Fruit fly (Drosophila melanogaster) whole organism, embryonic: ENCODE measurements around the gene CG14947.

Source experiments
- Asciz ChIP-seq: fragments of 200-800 bp; sonication (Bioruptor generic); optimal IDR thresholded peaks from 2 replicates; lab custom pipeline; 2017; ENCODE audit warnings: missing biosample characterization, mild to moderate bottlenecking, missing genetic modification characterization, missing genetic modification reagents
- BEAF-32 ChIP-seq: fragments of 200-800 bp; sonication (Bioruptor generic); optimal IDR thresholded peaks from 3 replicates; lab custom pipeline; 2017; ENCODE audit warnings: missing biosample characterization, missing genetic modification characterization, mild to moderate bottlenecking, moderate library complexity, missing genetic modification reagents
- CG10543 ChIP-seq: fragments of 200-800 bp; sonication (Bioruptor generic); optimal IDR thresholded peaks from 3 replicates; lab custom pipeline; 2017; ENCODE audit warnings: missing biosample characterization, mild to moderate bottlenecking, missing genetic modification characterization, moderate library complexity
- CG12942 ChIP-seq: fragments of 200-800 bp; sonication (Bioruptor generic); optimal IDR thresholded peaks from 3 replicates; lab custom pipeline; 2016; ENCODE audit warnings: missing biosample characterization, missing genetic modification characterization
- CG13424 ChIP-seq: fragments of 200-800 bp; sonication (Bioruptor generic); optimal IDR thresholded peaks from 2 replicates; lab custom pipeline; 2019; ENCODE audit warnings: missing biosample characterization, mild to moderate bottlenecking, missing genetic modification characterization, moderate library complexity
- CG14860 ChIP-seq: fragments of 200-800 bp; sonication (Bioruptor generic); IDR thresholded peaks from 3 replicates; pipeline ENCODE4 v1.3.6; 2022; ENCODE audit warnings: missing biosample characterization, missing genetic modification characterization; ENCODE audit not compliant: partially characterized antibody
- CG15514 ChIP-seq: fragments of 200-800 bp; sonication (Bioruptor generic); optimal IDR thresholded peaks from 3 replicates; lab custom pipeline; 2017; ENCODE audit warnings: missing biosample characterization, missing genetic modification characterization, mild to moderate bottlenecking, moderate library complexity, missing genetic modification reagents
- CG1647 ChIP-seq: fragments of 200-800 bp; sonication (Bioruptor generic); optimal IDR thresholded peaks from 3 replicates; lab custom pipeline; 2016; ENCODE audit warnings: missing biosample characterization, missing genetic modification characterization
- CG2712 ChIP-seq: fragments of 200-800 bp; optimal IDR thresholded peaks from 3 replicates; lab custom pipeline; 2019; ENCODE audit warnings: missing biosample characterization, mild to moderate bottlenecking, missing genetic modification characterization, moderate library complexity
- CG3065 ChIP-seq: fragments of 200-800 bp; sonication (Bioruptor generic); optimal IDR thresholded peaks from 2 replicates; lab custom pipeline; 2016; ENCODE audit warnings: missing biosample characterization, missing genetic modification characterization
- CG34224 ChIP-seq: fragments of 200-800 bp; sonication (Bioruptor generic); IDR thresholded peaks from 3 replicates; pipeline ENCODE4 v1.3.6; 2022; ENCODE audit warnings: missing biosample characterization, missing genetic modification characterization; ENCODE audit not compliant: partially characterized antibody
- CG34422 ChIP-seq: fragments of 200-800 bp; sonication (Bioruptor generic); IDR thresholded peaks from 3 replicates; pipeline ENCODE4 v1.3.6; 2022; ENCODE audit warnings: missing biosample characterization, missing genetic modification characterization
- CG6654 ChIP-seq: fragments of 200-800 bp; sonication (Bioruptor generic); optimal IDR thresholded peaks from 2 replicates; lab custom pipeline; 2017; ENCODE audit warnings: missing biosample characterization, mild to moderate bottlenecking, missing genetic modification characterization
- CG7786 ChIP-seq: fragments of 200-800 bp; sonication (Bioruptor generic); optimal IDR thresholded peaks from 2 replicates; lab custom pipeline; 2016; ENCODE audit warnings: missing biosample characterization, missing genetic modification characterization
- CG7963 ChIP-seq: fragments of 200-800 bp; sonication (Bioruptor generic); IDR thresholded peaks from 3 replicates; pipeline ENCODE4 v1.3.6; 2022; ENCODE audit warnings: missing biosample characterization, missing genetic modification characterization; ENCODE audit not compliant: partially characterized antibody
- CG7987 ChIP-seq: fragments of 200-800 bp; sonication (Bioruptor generic); optimal IDR thresholded peaks from 2 replicates; lab custom pipeline; 2018; ENCODE audit warnings: missing biosample characterization, mild to moderate bottlenecking, missing genetic modification characterization, moderate library complexity
- CG8290 ChIP-seq, 3 experiments: fragments of 200-800 bp; sonication (Bioruptor generic); optimal IDR thresholded peaks; 2 replicates each; lab custom pipeline; 2016 to 2019; ENCODE audit warnings: missing biosample characterization in 3 of 3, missing genetic modification characterization in 3 of 3, mild to moderate bottlenecking in 2 of 3, moderate library complexity in 1 of 3
- CG9817 ChIP-seq: fragments of 200-800 bp; sonication (Bioruptor generic); optimal IDR thresholded peaks from 2 replicates; lab custom pipeline; 2018; ENCODE audit warnings: missing biosample characterization, mild to moderate bottlenecking, missing genetic modification characterization, moderate library complexity
- Chrac-16 ChIP-seq: fragments of 200-800 bp; sonication (Bioruptor generic); optimal IDR thresholded peaks from 3 replicates; lab custom pipeline; 2016; ENCODE audit warnings: missing biosample characterization, missing genetic modification characterization
- D19A ChIP-seq: fragments of 200-800 bp; optimal IDR thresholded peaks from 3 replicates; lab custom pipeline; 2019; ENCODE audit warnings: missing biosample characterization, mild to moderate bottlenecking, missing genetic modification characterization, moderate library complexity
- Dp ChIP-seq: fragments of 200-800 bp; sonication (Bioruptor generic); optimal IDR thresholded peaks from 2 replicates; lab custom pipeline; 2018; ENCODE audit warnings: missing biosample characterization, mild to moderate bottlenecking, missing genetic modification characterization, moderate library complexity
- E2f1 ChIP-seq: fragments of 200-800 bp; sonication (Bioruptor generic); IDR thresholded peaks from 2 replicates; pipeline ENCODE4 v1.3.6; 2022; ENCODE audit warnings: missing biosample characterization, missing genetic modification characterization
- Elba2 ChIP-seq: fragments of 200-800 bp; sonication (Bioruptor generic); optimal IDR thresholded peaks from 3 replicates; lab custom pipeline; 2016; ENCODE audit warnings: missing biosample characterization, missing genetic modification characterization
- Fer1 ChIP-seq: fragments of 200-800 bp; sonication (Bioruptor generic); optimal IDR thresholded peaks from 2 replicates; lab custom pipeline; 2017; ENCODE audit warnings: missing biosample characterization, mild to moderate bottlenecking, missing genetic modification characterization
- Hand ChIP-seq: fragments of 200-800 bp; sonication (Bioruptor generic); optimal IDR thresholded peaks from 2 replicates; lab custom pipeline; 2017; ENCODE audit warnings: mild to moderate bottlenecking, missing biosample characterization, missing genetic modification reagents, missing genetic modification characterization
- Hmx ChIP-seq: fragments of 200-800 bp; sonication (Bioruptor generic); optimal IDR thresholded peaks from 2 replicates; lab custom pipeline; 2016; ENCODE audit warnings: missing biosample characterization, missing genetic modification characterization
- Hr3 ChIP-seq: fragments of 200-800 bp; sonication (Bioruptor generic); optimal IDR thresholded peaks from 3 replicates; lab custom pipeline; 2016; ENCODE audit warnings: missing biosample characterization, missing genetic modification characterization
- Opbp ChIP-seq: fragments of 200-800 bp; sonication (Bioruptor generic); IDR thresholded peaks from 3 replicates; pipeline ENCODE4 v1.3.6; 2022; ENCODE audit warnings: missing biosample characterization, missing genetic modification characterization; ENCODE audit not compliant: partially characterized antibody
- Spps ChIP-seq: fragments of 200-800 bp; sonication (Bioruptor generic); optimal IDR thresholded peaks from 2 replicates; lab custom pipeline; 2018; ENCODE audit warnings: missing biosample characterization, mild to moderate bottlenecking, missing genetic modification characterization
- Sry-δ ChIP-seq: fragments of 200-800 bp; sonication (Bioruptor generic); optimal IDR thresholded peaks from 2 replicates; lab custom pipeline; 2016; ENCODE audit warnings: missing biosample characterization, missing genetic modification characterization
- Xbp1 ChIP-seq: fragments of 200-800 bp; sonication (Bioruptor generic); optimal IDR thresholded peaks from 3 replicates; lab custom pipeline; 2016; ENCODE audit warnings: missing biosample characterization, mild to moderate bottlenecking, missing genetic modification characterization
- amos ChIP-seq: fragments of 200-800 bp; sonication (Bioruptor generic); IDR thresholded peaks from 2 replicates; pipeline ENCODE4 v1.3.6; 2022; ENCODE audit warnings: missing biosample characterization, missing genetic modification characterization; ENCODE audit not compliant: partially characterized antibody
- az2 ChIP-seq: fragments of 200-800 bp; sonication (Bioruptor generic); optimal IDR thresholded peaks from 3 replicates; lab custom pipeline; 2016; ENCODE audit warnings: missing biosample characterization, missing genetic modification characterization
- bab2 ChIP-seq: fragments of 200-800 bp; sonication (Bioruptor generic); optimal IDR thresholded peaks from 2 replicates; lab custom pipeline; 2016; ENCODE audit warnings: missing biosample characterization, missing genetic modification characterization
- gro ChIP-seq: fragments of 200-800 bp; sonication (Bioruptor generic); optimal IDR thresholded peaks from 2 replicates; lab custom pipeline; 2016; ENCODE audit warnings: missing biosample characterization, missing genetic modification characterization
- hbn ChIP-seq: fragments of 200-800 bp; sonication (Bioruptor generic); IDR thresholded peaks from 2 replicates; pipeline ENCODE4 v1.3.6; 2022; ENCODE audit warnings: missing biosample characterization, missing genetic modification characterization; ENCODE audit not compliant: partially characterized antibody
- lilli ChIP-seq: fragments of 200-800 bp; sonication (Bioruptor generic); optimal IDR thresholded peaks from 3 replicates; lab custom pipeline; 2016; ENCODE audit warnings: missing biosample characterization, missing genetic modification characterization
- lmd ChIP-seq: fragments of 200-800 bp; sonication (Bioruptor generic); IDR thresholded peaks from 2 replicates; pipeline ENCODE4 v1.3.6; 2022; ENCODE audit warnings: missing biosample characterization, missing genetic modification characterization
- oc ChIP-seq: fragments of 200-800 bp; sonication (Bioruptor generic); optimal IDR thresholded peaks from 2 replicates; lab custom pipeline; 2018; ENCODE audit warnings: missing biosample characterization, mild to moderate bottlenecking, missing genetic modification characterization, moderate library complexity
- peb ChIP-seq: fragments of 200-800 bp; sonication (Bioruptor generic); IDR thresholded peaks from 2 replicates; pipeline ENCODE4 v1.3.6; 2022; ENCODE audit warnings: missing biosample characterization, missing genetic modification characterization
- pzg ChIP-seq: fragments of 200-800 bp; sonication (Bioruptor generic); optimal IDR thresholded peaks from 3 replicates; lab custom pipeline; 2018; ENCODE audit warnings: missing biosample characterization, mild to moderate bottlenecking, missing genetic modification characterization, moderate library complexity
- row ChIP-seq: fragments of 200-800 bp; sonication (Bioruptor generic); IDR thresholded peaks from 3 replicates; pipeline ENCODE4 v1.3.6; 2022; ENCODE audit warnings: missing biosample characterization, missing genetic modification characterization
- sens ChIP-seq: fragments of 200-800 bp; sonication (Bioruptor generic); peaks from one replicate; lab custom pipeline; 2016; ENCODE audit warnings: missing biosample characterization, missing genetic modification characterization
- sima ChIP-seq: fragments of 200-800 bp; sonication (Bioruptor generic); optimal IDR thresholded peaks from 2 replicates; lab custom pipeline; 2016; ENCODE audit warnings: missing biosample characterization, missing genetic modification characterization
- slbo ChIP-seq: fragments of 200-800 bp; sonication (Bioruptor generic); IDR thresholded peaks from 2 replicates; pipeline ENCODE4 v1.3.6; 2022; ENCODE audit warnings: missing biosample characterization, missing genetic modification characterization
- slp2 ChIP-seq: fragments of 200-800 bp; sonication (Bioruptor generic); optimal IDR thresholded peaks from 2 replicates; lab custom pipeline; 2016; ENCODE audit warnings: missing biosample characterization, missing genetic modification characterization
- ssp ChIP-seq: fragments of 200-800 bp; sonication (Bioruptor generic); IDR thresholded peaks from 2 replicates; pipeline ENCODE4 v1.3.6; 2022; ENCODE audit warnings: missing biosample characterization, missing genetic modification characterization
- unpg ChIP-seq: fragments of 200-800 bp; sonication (Bioruptor generic); optimal IDR thresholded peaks from 3 replicates; lab custom pipeline; 2018; ENCODE audit warnings: missing biosample characterization, mild to moderate bottlenecking, missing genetic modification characterization, moderate library complexity
- vfl ChIP-seq: fragments of 200-800 bp; sonication (Bioruptor generic); optimal IDR thresholded peaks from 2 replicates; lab custom pipeline; 2016; ENCODE audit warnings: missing biosample characterization, missing genetic modification characterization
- zen ChIP-seq: fragments of 200-800 bp; sonication (Bioruptor generic); optimal IDR thresholded peaks from 3 replicates; lab custom pipeline; 2018; ENCODE audit warnings: missing biosample characterization, mild to moderate bottlenecking, missing genetic modification characterization, moderate library complexity

The CG14947 gene

dm6 chr2L:12063035-12063434 lies 12.9 kb upstream of the CG14947 start, which contains the start of gene Rab3-GAP (continued):
- no peak for TF ChIP-seq Hand (GFP tag; lab: Kevin White, UChicago)
- TF ChIP-seq CG14860 (GFP tag; lab: Robert Waterston, UW) = 0 out of 3 replicates have a peak, but pooled peaks have one; percentile 34
- peak; percentile 37 for TF ChIP-seq lilli (GFP tag; lab: Kevin White, UChicago)
- TF ChIP-seq CG10543 (GFP tag; lab: Kevin White, UChicago) = no peak
- TF ChIP-seq vfl = no peak
- TF ChIP-seq CG6654 = no peak
- TF ChIP-seq slp2 (GFP tag; lab: Kevin White, UChicago) = no peak
- TF ChIP-seq ssp (GFP tag; lab: Robert Waterston, UW) = no peak
- TF ChIP-seq slbo (GFP tag; lab: Robert Waterston, UW) = peak; percentile 66
- peak; percentile 42; the same call in 1 of the 3 replicates for TF ChIP-seq CG7963 (GFP tag; lab: Robert Waterston, UW)
- TF ChIP-seq gro = no peak
- TF ChIP-seq CG15514 (GFP tag; lab: Kevin White, UChicago) = peak; percentile 60
- peak; percentile 26 for TF ChIP-seq CG8290 (GFP tag; optimal IDR thresholded peaks at IDR 0.05; lab: Kevin White, UChicago)
- no peak for TF ChIP-seq CG8290 (tag; optimal IDR thresholded peaks at IDR 0.05; lab: Kevin White, UChicago)
- peak; percentile 17 for TF ChIP-seq Xbp1 (GFP tag; lab: Kevin White, UChicago)
- TF ChIP-seq CG3065 (GFP tag; lab: Kevin White, UChicago) = no peak
- TF ChIP-seq CG7987 (GFP tag; lab: Kevin White, UChicago) = peak; percentile 18
- TF ChIP-seq Asciz (GFP tag; lab: Kevin White, UChicago) = peak; percentile 36
- TF ChIP-seq Hmx (GFP tag; lab: Kevin White, UChicago) = no peak
- peak; percentile 34 for TF ChIP-seq CG12942 (GFP tag; lab: Kevin White, UChicago)
- peak; percentile 10; the same call in 1 of the 2 replicates for TF ChIP-seq lmd (GFP tag; lab: Robert Waterston, UW)
- TF ChIP-seq sima (GFP tag; lab: Kevin White, UChicago) = no peak
- TF ChIP-seq Fer1 = peak; percentile 60
- TF ChIP-seq pzg (GFP tag; lab: Kevin White, UChicago) = peak; percentile 52
- TF ChIP-seq CG2712 = peak; percentile 64
- TF ChIP-seq Dp (GFP tag; lab: Kevin White, UChicago) = peak; percentile 10
- TF ChIP-seq CG9817 = no peak
- TF ChIP-seq Hr3 (GFP tag; lab: Kevin White, UChicago) = peak; percentile 14
- peak; percentile 20 for TF ChIP-seq Elba2 (GFP tag; lab: Kevin White, UChicago)
- peak; percentile 37; the same call in 1 of the 2 replicates for TF ChIP-seq amos
- TF ChIP-seq BEAF-32 (GFP tag; lab: Kevin White, UChicago) = peak; percentile 36
- no peak for TF ChIP-seq peb (GFP tag; lab: Robert Waterston, UW)
- peak; percentile 63 for TF ChIP-seq hbn (GFP tag; lab: Robert Waterston, UW)
- peak; percentile 85 for TF ChIP-seq row
- TF ChIP-seq Sry-δ (GFP tag; lab: Kevin White, UChicago) = peak; percentile 48
- no peak for TF ChIP-seq E2f1
- no peak for TF ChIP-seq CG1647 (GFP tag; lab: Kevin White, UChicago)
- peak; percentile 79 for TF ChIP-seq CG34224 (GFP tag; lab: Robert Waterston, UW)
- peak; percentile 30; the same call in 1 of the 3 replicates for TF ChIP-seq CG34422 (GFP tag; lab: Robert Waterston, UW)

dm6 chr2L:12065683-12066386 lies 10.1 kb upstream of the CG14947 start:
- TF ChIP-seq oc (tag; lab: Kevin White, UChicago) = no peak
- TF ChIP-seq D19A (tag; lab: Kevin White, UChicago) = peak; percentile 55
- peak; percentile 5 for TF ChIP-seq zen (tag; lab: Kevin White, UChicago)
- TF ChIP-seq Spps (tag; lab: Kevin White, UChicago) = peak; percentile 46
- no peak for TF ChIP-seq bab2
- peak; percentile 75 for TF ChIP-seq sens (GFP tag; lab: Kevin White, UChicago)
- peak; percentile 44 for TF ChIP-seq CG13424
- TF ChIP-seq Opbp (GFP tag; lab: Robert Waterston, UW) = no peak
- peak; percentile 32 for TF ChIP-seq az2 (GFP tag; lab: Kevin White, UChicago)
- TF ChIP-seq unpg (GFP tag; lab: Kevin White, UChicago) = peak; percentile 47
- peak; percentile 12 for TF ChIP-seq Chrac-16 (GFP tag; lab: Kevin White, UChicago)
- no peak for TF ChIP-seq CG7786 (GFP tag; lab: Kevin White, UChicago)
- TF ChIP-seq gro = no peak
